Worm (Caenorhabditis elegans) whole organism, mixed stage, embryonic: ENCODE results near the gene map-2.

Experiments used
- ceh-43 ChIP-seq: fragments of 200-800 bp; sonication (Bioruptor generic); optimal IDR thresholded peaks from 2 replicates; lab custom pipeline; 2018; ENCODE audit warnings: mild to moderate bottlenecking, missing genetic modification characterization, moderate library complexity, missing compliant biosample characterization
- ces-1 ChIP-seq: fragments of 150-350 bp; optimal IDR thresholded peaks from 2 replicates; lab custom pipeline; 2014; ENCODE audit warnings: missing biosample characterization, missing genetic modification reagents, missing genetic modification characterization
- drap-1 ChIP-seq: fragments of 200-800 bp; sonication (Bioruptor generic); optimal IDR thresholded peaks from 3 replicates; lab custom pipeline; 2018; ENCODE audit warnings: mild to moderate bottlenecking, missing genetic modification characterization, missing compliant biosample characterization
- elt-1 ChIP-seq: sonication (generic microtip); optimal IDR thresholded peaks from 2 replicates; lab custom pipeline; 2017; ENCODE audit warnings: missing genetic modification characterization, mild to moderate bottlenecking, missing compliant biosample characterization, antibody characterized with exemption, moderate library complexity, borderline replicate concordance; ENCODE audit not compliant: insufficient read depth
- hlh-1 ChIP-seq: fragments of 150-350 bp; optimal IDR thresholded peaks from 2 replicates; lab custom pipeline; 2014; ENCODE audit warnings: missing biosample characterization, missing genetic modification reagents, missing genetic modification characterization
- lin-13 ChIP-seq: fragments of 150-350 bp; optimal IDR thresholded peaks from 2 replicates; lab custom pipeline; 2014; ENCODE audit warnings: missing biosample characterization, missing genetic modification characterization
- lin-32 ChIP-seq: fragments of 200-800 bp; sonication (Bioruptor generic); optimal IDR thresholded peaks from 2 replicates; lab custom pipeline; 2018; ENCODE audit warnings: mild to moderate bottlenecking, missing genetic modification characterization, missing compliant biosample characterization
- nhr-12 ChIP-seq: fragments of 150-350 bp; optimal IDR thresholded peaks from 2 replicates; lab custom pipeline; 2014; ENCODE audit warnings: missing biosample characterization, missing genetic modification characterization
- nhr-2 ChIP-seq: fragments of 150-350 bp; optimal IDR thresholded peaks from 2 replicates; lab custom pipeline; 2014; ENCODE audit warnings: missing biosample characterization, missing genetic modification characterization
- nhr-28 ChIP-seq: fragments of 150-350 bp; optimal IDR thresholded peaks from 2 replicates; lab custom pipeline; 2014; ENCODE audit warnings: missing biosample characterization, missing genetic modification characterization
- sem-2 ChIP-seq: fragments of 200-800 bp; sonication (Bioruptor generic); optimal IDR thresholded peaks from 2 replicates; lab custom pipeline; 2018; ENCODE audit warnings: mild to moderate bottlenecking, missing genetic modification characterization, missing compliant biosample characterization
- snpc-4 ChIP-seq: fragments of 150-350 bp; optimal IDR thresholded peaks from 2 replicates; lab custom pipeline; 2014; ENCODE audit warnings: missing biosample characterization, missing genetic modification characterization

Gene map-2

ce11 chrIV:16812116-16812515, 42.6 kb downstream of the map-2 start:
- TF ChIP-seq hlh-1 (tag; lab: Kevin White, UChicago) (no peak), sem-2 (GFP tag; lab: Kevin White, UChicago) (no peak), lin-13 (no peak), ces-1 (GFP tag; lab: Kevin White, UChicago) (peak; percentile 43), lin-32 (GFP tag; lab: Kevin White, UChicago) (no peak), snpc-4 (tag; lab: Kevin White, UChicago) (no peak)

ce11 chrIV:16806352-16806751, 48.3 kb downstream of the map-2 start, which contains the start of gene clec-193:
Gene clec-193 (minus strand): TSS chrIV:16806452.
- no peak for TF ChIP-seq nhr-12 (tag; lab: Kevin White, UChicago)
- TF ChIP-seq lin-32 (GFP tag; lab: Kevin White, UChicago): no peak
- no peak for TF ChIP-seq nhr-28 (tag; lab: Kevin White, UChicago)
- TF ChIP-seq nhr-2: no peak
- no peak for TF ChIP-seq ces-1 (GFP tag; lab: Kevin White, UChicago)
- TF ChIP-seq snpc-4 (tag; lab: Kevin White, UChicago): no peak
- no peak for TF ChIP-seq drap-1
- no peak for TF ChIP-seq ceh-43
- TF ChIP-seq elt-1 (tag; lab: Kevin White, UChicago): no peak
- no peak for TF ChIP-seq sem-2 (GFP tag; lab: Kevin White, UChicago)
- no peak for TF ChIP-seq lin-13
